Worm (Caenorhabditis elegans): Measurements from ENCODE around the gene Y42G9A.1.
A peak's percentile ranks its signal among the peaks of the same experiment; 100 is the strongest.

The Y42G9A.1 gene

ce11 chrIII:6146797-6147196 lies 3.0 kb upstream of the Y42G9A.1 start:
- TF ChIP-seq ztf-1 (GFP tag; conservative IDR thresholded peaks at IDR 0.05) (no peak), crh-2 (tag; optimal IDR thresholded peaks at IDR 0.05) (no peak), nhr-129 (tag; optimal IDR thresholded peaks at IDR 0.05) (no peak), mbf-1 (tag; optimal IDR thresholded peaks at IDR 0.05) (no peak), lin-39 (tag; optimal IDR thresholded peaks at IDR 0.05) (no peak), nhr-21 (tag; optimal IDR thresholded peaks at IDR 0.05) (no peak), nhr-12 (tag; optimal IDR thresholded peaks at IDR 0.05) (no peak), ceh-82 (tag; optimal IDR thresholded peaks at IDR 0.05) (no peak), nhr-237 (tag; optimal IDR thresholded peaks at IDR 0.05) (no peak), skn-1 (tag; optimal IDR thresholded peaks at IDR 0.05) (no peak), lin-13 (GFP tag; optimal IDR thresholded peaks at IDR 0.05) (no peak), mab-5 (tag; optimal IDR thresholded peaks at IDR 0.05) (no peak), nhr-6 (tag; optimal IDR thresholded peaks at IDR 0.05) (no peak), snpc-4 (tag; optimal IDR thresholded peaks at IDR 0.05) (no peak), elt-1 (tag; optimal IDR thresholded peaks at IDR 0.05) (no peak), nhr-25 (tag; optimal IDR thresholded peaks at IDR 0.05) (no peak), blmp-1 (tag; optimal IDR thresholded peaks at IDR 0.05; ENCODE audit: insufficient read depth) (no peak), lsy-2 (tag; optimal IDR thresholded peaks at IDR 0.05) (no peak)

ce11 chrIII:6147903-6148302 lies 1.9 kb upstream of the Y42G9A.1 start, which contains the start of gene Y42G9A.2:
Gene Y42G9A.2 (plus strand): TSS chrIII:6148186.
- peak; percentile 30 for TF ChIP-seq sma-9 (GFP tag; optimal IDR thresholded peaks at IDR 0.05)
- no peak for TF ChIP-seq sma-9 (tag; optimal IDR thresholded peaks at IDR 0.05)
- no peak for TF ChIP-seq nhr-11 (tag; optimal IDR thresholded peaks at IDR 0.05)

- no peak for TF ChIP-seq sem-4 (tag; optimal IDR thresholded peaks at IDR 0.05)
- no peak for TF ChIP-seq nhr-10 (tag; optimal IDR thresholded peaks at IDR 0.05)
- TF ChIP-seq nhr-6 (tag; optimal IDR thresholded peaks at IDR 0.05) = no peak
- no peak for TF ChIP-seq C34F6.9 (tag; optimal IDR thresholded peaks at IDR 0.05)
- TF ChIP-seq nhr-12 (tag; optimal IDR thresholded peaks at IDR 0.05) = no peak
- TF ChIP-seq mab-5 (tag; optimal IDR thresholded peaks at IDR 0.05) = no peak
- TF ChIP-seq lin-11 (tag; optimal IDR thresholded peaks at IDR 0.05) = no peak
- TF ChIP-seq unc-62 (GFP tag; optimal IDR thresholded peaks at IDR 0.05) = no peak
- no peak for TF ChIP-seq ama-1 (optimal IDR thresholded peaks at IDR 0.05)
- TF ChIP-seq ZK546.5 (tag; optimal IDR thresholded peaks at IDR 0.05) = no peak
- TF ChIP-seq R02D3.7 (tag; optimal IDR thresholded peaks at IDR 0.05) = no peak
Measured at ce11 chrIII:6148684-6149083, 1.1 kb upstream of the Y42G9A.1 start.

ce11 chrIII:6154586-6154985 lies 4.8 kb downstream of the Y42G9A.1 start:
- TF ChIP-seq R02D3.7 (tag; optimal IDR thresholded peaks at IDR 0.05) = no peak
- TF ChIP-seq unc-62 (GFP tag; optimal IDR thresholded peaks at IDR 0.05) = no peak
- no peak for TF ChIP-seq aly-2 (tag; optimal IDR thresholded peaks at IDR 0.05)
- no peak for TF ChIP-seq nhr-6 (tag; optimal IDR thresholded peaks at IDR 0.05)
- TF ChIP-seq mdl-1 (tag; optimal IDR thresholded peaks at IDR 0.05) = no peak
- TF ChIP-seq mab-5 (tag; optimal IDR thresholded peaks at IDR 0.05) = no peak
- no peak for TF ChIP-seq ZK546.5 (tag; optimal IDR thresholded peaks at IDR 0.05)
- TF ChIP-seq dmd-4 (tag; optimal IDR thresholded peaks at IDR 0.05) = no peak
- TF ChIP-seq mbf-1 (tag; optimal IDR thresholded peaks at IDR 0.05) = no peak
- no peak for TF ChIP-seq crh-2 (tag; optimal IDR thresholded peaks at IDR 0.05)
- no peak for TF ChIP-seq skn-1 (tag; optimal IDR thresholded peaks at IDR 0.05)

- no peak for TF ChIP-seq Y55F3AM.14 (GFP tag; optimal IDR thresholded peaks at IDR 0.05)
- no peak for TF ChIP-seq crh-2 (tag; optimal IDR thresholded peaks at IDR 0.05)
- peak; percentile 33 for TF ChIP-seq C34F6.9 (tag; optimal IDR thresholded peaks at IDR 0.05)
- TF ChIP-seq F13H6.1 (tag; optimal IDR thresholded peaks at IDR 0.05) = peak; percentile 23
Measured at ce11 chrIII:6155787-6156186, 6.0 kb downstream of the Y42G9A.1 start.

ce11 chrIII:6157708-6158321 lies 8.1 kb downstream of the Y42G9A.1 start, which contains the start of gene anmt-2:
Gene anmt-2 (minus strand): TSS chrIII:6157758.
- TF ChIP-seq fos-1 (tag; optimal IDR thresholded peaks at IDR 0.05) (no peak), gmeb-1 (tag; optimal IDR thresholded peaks at IDR 0.05) (no peak), dmd-4 (tag; optimal IDR thresholded peaks at IDR 0.05) (no peak), nhr-6 (tag; optimal IDR thresholded peaks at IDR 0.05) (no peak), alr-1 (tag; optimal IDR thresholded peaks at IDR 0.05) (no peak), sma-9 (GFP tag; optimal IDR thresholded peaks at IDR 0.05) (peak; percentile 71), sma-9 (tag; optimal IDR thresholded peaks at IDR 0.05) (no peak), ceh-16 (tag; optimal IDR thresholded peaks at IDR 0.05) (no peak), Y55F3AM.14 (GFP tag; optimal IDR thresholded peaks at IDR 0.05) (no peak), unc-55 (GFP tag; optimal IDR thresholded peaks at IDR 0.05) (no peak), F13H6.1 (tag; optimal IDR thresholded peaks at IDR 0.05) (peak; percentile 69), nhr-129 (tag; optimal IDR thresholded peaks at IDR 0.05) (peak; percentile 56), nhr-77 (tag; optimal IDR thresholded peaks at IDR 0.05) (no peak), lin-39 (tag; optimal IDR thresholded peaks at IDR 0.05) (no peak), ceh-82 (tag; optimal IDR thresholded peaks at IDR 0.05) (no peak), elt-1 (tag; optimal IDR thresholded peaks at IDR 0.05) (no peak), snpc-4 (tag; optimal IDR thresholded peaks at IDR 0.05) (no peak), nhr-10 (tag; optimal IDR thresholded peaks at IDR 0.05) (no peak), nhr-12 (tag; optimal IDR thresholded peaks at IDR 0.05) (no peak), skn-1 (tag; optimal IDR thresholded peaks at IDR 0.05) (no peak), R02D3.7 (tag; optimal IDR thresholded peaks at IDR 0.05) (no peak), elt-3 (tag; optimal IDR thresholded peaks at IDR 0.05) (no peak)
